Fruit fly (Drosophila melanogaster): Measurements from ENCODE around the gene CG11668.

DNA sequence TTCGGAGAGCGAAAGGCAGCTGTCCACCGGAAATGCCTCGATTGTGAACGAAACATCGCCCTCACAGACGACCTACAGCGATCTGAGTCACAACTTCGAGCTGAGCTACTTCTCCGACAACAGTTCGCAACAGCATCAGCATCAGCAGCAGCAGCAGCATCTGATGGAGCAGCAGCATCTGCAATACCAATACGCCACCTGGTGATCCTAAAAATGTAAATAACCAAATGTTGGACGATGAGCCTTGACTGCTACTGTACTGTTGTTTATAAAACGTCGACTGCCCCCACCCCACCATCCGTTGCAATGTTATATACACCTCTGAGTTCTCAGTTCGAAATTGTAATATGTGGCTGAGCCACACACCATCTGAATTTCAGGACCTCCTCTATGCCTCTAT lies 39.1 kb downstream of the CG11668 start:
- no peak for TF ChIP-seq CG5204 (GFP tag; optimal IDR thresholded peaks at IDR 0.05)
- no peak for TF ChIP-seq CG14711 (tag; optimal IDR thresholded peaks at IDR 0.05)
- no peak for TF ChIP-seq cnc (optimal IDR thresholded peaks at IDR 0.05)
- no peak for TF ChIP-seq CG7101 (tag; optimal IDR thresholded peaks at IDR 0.05)
- no peak for TF ChIP-seq CG1620 (GFP tag; optimal IDR thresholded peaks at IDR 0.05)
- TF ChIP-seq CG12768 (GFP tag; optimal IDR thresholded peaks at IDR 0.05), result no peak
- TF ChIP-seq bab1 (GFP tag; optimal IDR thresholded peaks at IDR 0.05), result no peak
- TF ChIP-seq Mnt (GFP tag; optimal IDR thresholded peaks at IDR 0.05), result no peak
- no peak for TF ChIP-seq CG11617 (GFP tag; optimal IDR thresholded peaks at IDR 0.05)
- TF ChIP-seq toe (GFP tag; optimal IDR thresholded peaks at IDR 0.05), result no peak
- no peak for TF ChIP-seq kay (GFP tag; ENCODE audit: borderline replicate concordance)
- no peak for TF ChIP-seq Clk (GFP tag; optimal IDR thresholded peaks at IDR 0.05)
- TF ChIP-seq Crg-1 (GFP tag; optimal IDR thresholded peaks at IDR 0.05), result no peak
- no peak for TF ChIP-seq ovo (GFP tag; optimal IDR thresholded peaks at IDR 0.05)

All from whole organism, adult.